Worm (Caenorhabditis elegans): ENCODE measurements around the gene C48D5.3.

C48D5.3 gene

ce11 chrIII:3594681-3595080 is 13.1 kb upstream of the C48D5.3 start:
- no peak for TF ChIP-seq mab-5 (tag; optimal IDR thresholded peaks at IDR 0.05)

- TF ChIP-seq unc-39 (tag; optimal IDR thresholded peaks at IDR 0.05): no peak
- TF ChIP-seq ces-1 (GFP tag; optimal IDR thresholded peaks at IDR 0.05): peak; percentile 50
These were observed 8.8 kb upstream of the C48D5.3 start, which contains the start of gene ptp-1 for ce11 chrIII:3590365-3590764. TSS of gene ptp-1 (plus strand) at chrIII:3590722.

ce11 chrIII:3588183-3588582 is 6.6 kb upstream of the C48D5.3 start:
- TF ChIP-seq ces-1 (GFP tag; optimal IDR thresholded peaks at IDR 0.05) (peak; percentile 88), zip-8 (tag; optimal IDR thresholded peaks at IDR 0.05) (no peak), nhr-76 (tag; optimal IDR thresholded peaks at IDR 0.05) (no peak), bed-3 (GFP tag; optimal IDR thresholded peaks at IDR 0.05) (no peak)

- no peak for TF ChIP-seq ztf-11 (tag; optimal IDR thresholded peaks at IDR 0.05)
- TF ChIP-seq snpc-4 (tag; optimal IDR thresholded peaks at IDR 0.05): no peak
- peak; percentile 3 for TF ChIP-seq ham-2 (GFP tag; optimal IDR thresholded peaks at IDR 0.05)
- TF ChIP-seq sptf-1 (tag; optimal IDR thresholded peaks at IDR 0.05): no peak
- no peak for TF ChIP-seq nhr-28 (tag; optimal IDR thresholded peaks at IDR 0.05)
- TF ChIP-seq unc-120 (tag; optimal IDR thresholded peaks at IDR 0.05; ENCODE audit: poor library complexity, severe bottlenecking): peak; percentile 82
- no peak for TF ChIP-seq cnd-1 (tag; optimal IDR thresholded peaks at IDR 0.05)
- peak; percentile 51 for TF ChIP-seq nhr-2 (tag; optimal IDR thresholded peaks at IDR 0.05)
- no peak for TF ChIP-seq zip-8 (tag; optimal IDR thresholded peaks at IDR 0.05)
- peak; percentile 38 for TF ChIP-seq ces-1 (GFP tag; optimal IDR thresholded peaks at IDR 0.05)
- TF ChIP-seq lsy-2 (tag; optimal IDR thresholded peaks at IDR 0.05): peak; percentile 4
- TF ChIP-seq unc-62 (GFP tag; optimal IDR thresholded peaks at IDR 0.05): peak; percentile 23
- no peak for TF ChIP-seq pha-4 (tag; optimal IDR thresholded peaks at IDR 0.05)
- peak; percentile 45 for TF ChIP-seq mls-2 (tag; optimal IDR thresholded peaks at IDR 0.05)
- TF ChIP-seq ceh-83 (GFP tag; optimal IDR thresholded peaks at IDR 0.05): no peak
- no peak for TF ChIP-seq elt-1 (tag; optimal IDR thresholded peaks at IDR 0.05; ENCODE audit: borderline replicate concordance, insufficient read depth)
These were observed 1.8 kb upstream of the C48D5.3 start for ce11 chrIII:3583341-3583740.

- TF ChIP-seq ces-1 (GFP tag; optimal IDR thresholded peaks at IDR 0.05) (no peak), mls-2 (tag; optimal IDR thresholded peaks at IDR 0.05) (no peak), nhr-28 (tag; optimal IDR thresholded peaks at IDR 0.05) (no peak)
These were observed 8.3 kb downstream of the C48D5.3 start, which contains the start of gene nhr-6 for ce11 chrIII:3573281-3573680. TSS of gene nhr-6 (plus strand) at chrIII:3573581.

- TF ChIP-seq ceh-39 (tag; optimal IDR thresholded peaks at IDR 0.05) (no peak), sem-2 (GFP tag; optimal IDR thresholded peaks at IDR 0.05) (no peak), lin-13 (tag; optimal IDR thresholded peaks at IDR 0.05) (no peak), ceh-43 (GFP tag; optimal IDR thresholded peaks at IDR 0.05) (no peak), nhr-28 (tag; optimal IDR thresholded peaks at IDR 0.05) (no peak), unc-39 (tag; optimal IDR thresholded peaks at IDR 0.05) (no peak), blmp-1 (tag; optimal IDR thresholded peaks at IDR 0.05) (no peak), sptf-1 (tag; optimal IDR thresholded peaks at IDR 0.05) (no peak), cnd-1 (tag; optimal IDR thresholded peaks at IDR 0.05) (no peak), ces-1 (GFP tag; optimal IDR thresholded peaks at IDR 0.05) (no peak), ceh-83 (GFP tag; optimal IDR thresholded peaks at IDR 0.05) (no peak), bed-3 (GFP tag; optimal IDR thresholded peaks at IDR 0.05) (no peak), snpc-4 (tag; optimal IDR thresholded peaks at IDR 0.05) (no peak), hlh-1 (tag; optimal IDR thresholded peaks at IDR 0.05) (no peak), unc-62 (GFP tag; optimal IDR thresholded peaks at IDR 0.05) (no peak), nhr-2 (tag; optimal IDR thresholded peaks at IDR 0.05) (no peak), ztf-11 (tag; optimal IDR thresholded peaks at IDR 0.05) (no peak)
These were observed 10.1 kb downstream of the C48D5.3 start for ce11 chrIII:3571371-3571902.

ce11 chrIII:3569763-3570162 is 11.8 kb downstream of the C48D5.3 start:
- TF ChIP-seq elt-3 (tag; optimal IDR thresholded peaks at IDR 0.05) (no peak), mls-2 (tag; optimal IDR thresholded peaks at IDR 0.05) (no peak)
